Worm (Caenorhabditis elegans) whole organism, L1 larva: Measurements from ENCODE around the gene cbp-1.

Experiments used
- ama-1 ChIP-seq: fragments of 150-350 bp; optimal IDR thresholded peaks from 2 replicates; lab custom pipeline; 2014
- nhr-77 ChIP-seq: fragments of 150-350 bp; optimal IDR thresholded peaks from 2 replicates; lab custom pipeline; 2014; ENCODE audit warnings: missing biosample characterization, missing genetic modification characterization
- pax-3 ChIP-seq: fragments of 200-800 bp; sonication (Bioruptor generic); optimal IDR thresholded peaks from 2 replicates; lab custom pipeline; 2018; ENCODE audit warnings: mild to moderate bottlenecking, missing genetic modification characterization, moderate library complexity, missing compliant biosample characterization
- zag-1 ChIP-seq: fragments of 150-350 bp; optimal IDR thresholded peaks from 2 replicates; lab custom pipeline; 2014; ENCODE audit warnings: missing biosample characterization, missing genetic modification characterization
- zip-4 ChIP-seq: fragments of 200-800 bp; sonication (Bioruptor generic); optimal IDR thresholded peaks from 2 replicates; lab custom pipeline; 2018; ENCODE audit warnings: mild to moderate bottlenecking, missing genetic modification characterization, moderate library complexity, missing compliant biosample characterization

DNA sequence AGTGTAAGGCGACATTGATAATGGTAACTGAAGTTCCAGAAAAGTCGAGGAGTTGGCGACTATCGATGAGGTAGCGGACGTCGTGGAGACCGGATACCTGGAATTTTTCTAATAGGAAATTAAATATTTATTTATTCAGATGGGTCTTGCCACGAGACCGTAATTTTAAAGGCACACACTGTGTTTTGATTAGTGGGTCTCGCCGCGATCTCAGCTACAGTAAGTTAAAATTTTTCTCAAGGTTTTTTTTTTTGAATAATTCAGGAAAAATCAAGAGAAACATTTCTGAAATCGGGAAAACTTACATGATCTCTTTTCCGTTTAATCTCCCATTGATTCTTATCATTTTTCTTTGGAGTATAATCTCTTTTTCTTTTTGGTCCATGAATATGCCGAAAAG is 12.8 kb downstream of the cbp-1 start:
- TF ChIP-seq nhr-77 (tag; lab: Kevin White, UChicago): no peak
- TF ChIP-seq ama-1 (lab: Kevin White, UChicago): no peak
- TF ChIP-seq zag-1: no peak
- TF ChIP-seq zip-4 (GFP tag; lab: Kevin White, UChicago): no peak
- TF ChIP-seq pax-3 (tag; lab: Kevin White, UChicago): no peak
